Worm (Caenorhabditis elegans) whole organism, L2 larva: ENCODE data around the gene F11A10.5.

Experiments
- blmp-1 ChIP-seq: sonication (generic microtip); optimal IDR thresholded peaks from 2 replicates; lab custom pipeline; 2017; ENCODE audit warnings: missing genetic modification characterization, mild to moderate bottlenecking, missing compliant biosample characterization, antibody characterized with exemption, moderate library complexity; ENCODE audit not compliant: insufficient read depth
- ceh-82 ChIP-seq: fragments of 150-350 bp; optimal IDR thresholded peaks from 2 replicates; lab custom pipeline; 2014; ENCODE audit warnings: missing biosample characterization, missing genetic modification characterization
- elt-3 ChIP-seq: sonication (generic microtip); optimal IDR thresholded peaks from 2 replicates; lab custom pipeline; 2017; ENCODE audit warnings: missing biosample characterization, missing genetic modification characterization
- fos-1 ChIP-seq: fragments of 150-350 bp; optimal IDR thresholded peaks from 2 replicates; lab custom pipeline; 2014; ENCODE audit warnings: missing biosample characterization, missing genetic modification characterization
- lin-13 ChIP-seq: fragments of 150-350 bp; optimal IDR thresholded peaks from 2 replicates; lab custom pipeline; 2014; ENCODE audit warnings: missing biosample characterization, missing genetic modification reagents, missing genetic modification characterization
- lin-39 ChIP-seq: fragments of 150-350 bp; optimal IDR thresholded peaks from 2 replicates; lab custom pipeline; 2014; ENCODE audit warnings: missing biosample characterization, missing genetic modification reagents, missing genetic modification characterization
- lsy-2 ChIP-seq, 2 experiments: fragments of 150-350 bp in 1 of 2; sonication (generic microtip) in 1 of 2; optimal IDR thresholded peaks; 2 replicates each; lab custom pipeline; 2014 to 2017; ENCODE audit warnings: missing biosample characterization in 2 of 2, missing genetic modification characterization in 2 of 2
- nhr-237 ChIP-seq: fragments of 150-350 bp; optimal IDR thresholded peaks from 2 replicates; lab custom pipeline; 2014; ENCODE audit warnings: missing biosample characterization, missing genetic modification characterization
- nhr-77 ChIP-seq: fragments of 150-350 bp; optimal IDR thresholded peaks from 2 replicates; lab custom pipeline; 2014; ENCODE audit warnings: missing biosample characterization, missing genetic modification characterization
- skn-1 ChIP-seq: sonication (generic microtip); optimal IDR thresholded peaks from 2 replicates; lab custom pipeline; 2017; ENCODE audit warnings: missing biosample characterization, missing genetic modification characterization
- sma-9 ChIP-seq, 2 experiments: fragments of 150-350 bp in 1 of 2; sonication (generic microtip) in 1 of 2; optimal IDR thresholded peaks; 2 replicates each; lab custom pipeline; 2014 to 2016; ENCODE audit warnings: missing genetic modification characterization in 2 of 2, mild to moderate bottlenecking in 1 of 2, missing biosample characterization in 1 of 2, missing compliant biosample characterization in 1 of 2, missing genetic modification reagents in 1 of 2, moderate library complexity in 1 of 2
- snpc-4 ChIP-seq: fragments of 150-350 bp; optimal IDR thresholded peaks from 2 replicates; lab custom pipeline; 2014; ENCODE audit warnings: missing biosample characterization, missing genetic modification characterization
- unc-55 ChIP-seq: fragments of 150-350 bp; sonication (generic microtip); optimal IDR thresholded peaks from 3 replicates; lab custom pipeline; 2014; ENCODE audit warnings: missing biosample characterization, missing genetic modification reagents, missing genetic modification characterization
- ztf-4 ChIP-seq: fragments of 150-350 bp; optimal IDR thresholded peaks from 2 replicates; lab custom pipeline; 2014; ENCODE audit warnings: missing biosample characterization, missing genetic modification characterization

- TF ChIP-seq nhr-77 (tag; lab: Kevin White, UChicago) (no peak), blmp-1 (tag; lab: Kevin White, UChicago) (no peak), lin-13 (no peak), sma-9 (GFP tag; optimal IDR thresholded peaks at IDR 0.05; lab: Kevin White, UChicago) (no peak), sma-9 (tag; optimal IDR thresholded peaks at IDR 0.05; lab: Kevin White, UChicago) (no peak), snpc-4 (no peak), ceh-82 (no peak), lin-39 (tag; lab: Kevin White, UChicago) (no peak), lsy-2 (tag; optimal IDR thresholded peaks at IDR 0.05; lab: Kevin White, UChicago) (no peak), ztf-4 (tag; lab: Kevin White, UChicago) (no peak), unc-55 (GFP tag; lab: Kevin White, UChicago) (no peak), skn-1 (tag; lab: Kevin White, UChicago) (no peak), elt-3 (tag; lab: Kevin White, UChicago) (no peak), fos-1 (no peak), nhr-237 (tag; lab: Kevin White, UChicago) (no peak)
Observed at ce11 chrIV:12140959-12141358, 47.0 kb downstream of the F11A10.5 start, which contains the start of gene B0001.8.
